Worm (Caenorhabditis elegans) whole organism, young adult: Measurements from ENCODE around the gene cpg-1.

Experiments used
- B0019.2 ChIP-seq: fragments of 200-800 bp; sonication (Bioruptor generic); conservative IDR thresholded peaks from 2 replicates; pipeline ENCODE4 v1.3.6; 2022; ENCODE audit warnings: missing genetic modification reagents, missing genetic modification characterization, missing compliant biosample characterization
- B0035.1 ChIP-seq: sonication (generic microtip); optimal IDR thresholded peaks from 2 replicates; lab custom pipeline; 2016; ENCODE audit warnings: missing genetic modification characterization, mild to moderate bottlenecking, missing compliant biosample characterization, missing genotype, missing genetic modification reagents
- B0336.3 ChIP-seq: fragments of 200-800 bp; sonication (Bioruptor generic); IDR thresholded peaks from 2 replicates; pipeline ENCODE4 v1.3.6; 2022; ENCODE audit warnings: missing genetic modification characterization, missing compliant biosample characterization
- F33H1.4 ChIP-seq: fragments of 200-800 bp; sonication (Bioruptor generic); IDR thresholded peaks from 2 replicates; pipeline ENCODE4 v1.3.6; 2022; ENCODE audit warnings: missing genetic modification reagents, missing genetic modification characterization, missing compliant biosample characterization
- K11D2.4 ChIP-seq: fragments of 200-800 bp; sonication (Bioruptor generic); IDR thresholded peaks from 2 replicates; pipeline ENCODE4 v1.3.6; 2022; ENCODE audit warnings: missing genetic modification reagents, missing genetic modification characterization, missing compliant biosample characterization
- Y53G8AR.9 ChIP-seq: fragments of 200-800 bp; sonication (Bioruptor generic); conservative IDR thresholded peaks from 2 replicates; pipeline ENCODE4 v1.3.6; 2022; ENCODE audit warnings: missing genetic modification reagents, missing genetic modification characterization, missing compliant biosample characterization
- Y56A3A.18 ChIP-seq: fragments of 200-800 bp; sonication (Bioruptor generic); IDR thresholded peaks from 2 replicates; pipeline ENCODE4 v1.3.6; 2022; ENCODE audit warnings: missing genetic modification reagents, missing genetic modification characterization, missing compliant biosample characterization
- Y67H2A.10 ChIP-seq: fragments of 200-800 bp; sonication (Bioruptor generic); conservative IDR thresholded peaks from 2 replicates; pipeline ENCODE4 v1.3.6; 2022; ENCODE audit warnings: missing genetic modification reagents, missing genetic modification characterization, missing compliant biosample characterization
- Y79H2A.3 ChIP-seq: fragments of 200-800 bp; sonication (Bioruptor generic); conservative IDR thresholded peaks from 2 replicates; pipeline ENCODE4 v1.3.6; 2022; ENCODE audit warnings: missing genetic modification reagents, missing genetic modification characterization, missing compliant biosample characterization
- Y95B8A.8 ChIP-seq: fragments of 200-800 bp; sonication (Bioruptor generic); IDR thresholded peaks from 2 replicates; pipeline ENCODE4 v1.3.6; 2022; ENCODE audit warnings: missing genetic modification reagents, missing genetic modification characterization, missing compliant biosample characterization
- ZK185.1 ChIP-seq: sonication (generic microtip); optimal IDR thresholded peaks from 2 replicates; lab custom pipeline; 2016; ENCODE audit warnings: mild to moderate bottlenecking, missing genetic modification characterization, missing compliant biosample characterization; ENCODE audit not compliant: poor library complexity, severe bottlenecking
- akir-1 ChIP-seq: fragments of 200-800 bp; sonication (Bioruptor generic); optimal IDR thresholded peaks from 2 replicates; lab custom pipeline; 2018; ENCODE audit warnings: mild to moderate bottlenecking, missing genetic modification characterization, moderate library complexity, missing compliant biosample characterization
- ama-1 ChIP-seq, 3 experiments: fragments of 150-350 bp in 1 of 3; sonication (generic microtip) in 2 of 3; optimal IDR thresholded peaks; 2 replicates each; lab custom pipeline; 2014 to 2018; ENCODE audit warnings: missing biosample characterization in 2 of 3, missing genetic modification characterization in 2 of 3, missing genetic modification reagents in 2 of 3
- aptf-2 ChIP-seq: fragments of 200-800 bp; sonication (Bioruptor generic); conservative IDR thresholded peaks from 2 replicates; pipeline ENCODE4 v1.3.6; 2022; ENCODE audit warnings: missing genetic modification reagents, missing genetic modification characterization, missing compliant biosample characterization
- aptf-3 ChIP-seq: fragments of 200-800 bp; sonication (Bioruptor generic); IDR thresholded peaks from 2 replicates; pipeline ENCODE4 v1.3.6; 2022; ENCODE audit warnings: missing genetic modification characterization, missing compliant biosample characterization
- athp-1 ChIP-seq: sonication (generic microtip); optimal IDR thresholded peaks from 2 replicates; lab custom pipeline; 2017; ENCODE audit warnings: mild to moderate bottlenecking, missing genetic modification characterization, missing compliant biosample characterization
- attf-3 ChIP-seq: fragments of 200-800 bp; sonication (Bioruptor generic); conservative IDR thresholded peaks from 2 replicates; pipeline ENCODE4 v1.3.6; 2022; ENCODE audit warnings: missing genetic modification reagents, missing genetic modification characterization, missing compliant biosample characterization
- bed-1 ChIP-seq: fragments of 200-800 bp; sonication (Bioruptor generic); IDR thresholded peaks from 2 replicates; pipeline ENCODE4 v1.3.6; 2022; ENCODE audit warnings: missing genetic modification reagents, missing genetic modification characterization, missing compliant biosample characterization
- bed-2 ChIP-seq: fragments of 200-800 bp; sonication (Bioruptor generic); IDR thresholded peaks from 2 replicates; pipeline ENCODE4 v1.3.6; 2022; ENCODE audit warnings: missing genetic modification reagents, missing genetic modification characterization, missing compliant biosample characterization
- cebp-2 ChIP-seq: fragments of 200-800 bp; sonication (Bioruptor generic); IDR thresholded peaks from 2 replicates; pipeline ENCODE4 v1.3.6; 2022; ENCODE audit warnings: missing genetic modification characterization, missing compliant biosample characterization
- ceh-27 ChIP-seq: fragments of 200-800 bp; sonication (Bioruptor generic); optimal IDR thresholded peaks from 2 replicates; lab custom pipeline; 2018; ENCODE audit warnings: mild to moderate bottlenecking, missing genetic modification characterization, moderate library complexity, missing compliant biosample characterization
- ceh-40 ChIP-seq: fragments of 200-800 bp; sonication (Bioruptor generic); IDR thresholded peaks from 2 replicates; pipeline ENCODE4 v1.3.6; 2022; ENCODE audit warnings: missing genetic modification characterization, missing compliant biosample characterization
- egl-18 ChIP-seq: fragments of 200-800 bp; sonication (Bioruptor generic); IDR thresholded peaks from 2 replicates; pipeline ENCODE4 v1.3.6; 2022; ENCODE audit warnings: missing genetic modification reagents, missing genetic modification characterization, missing compliant biosample characterization
- egrh-3 ChIP-seq: fragments of 200-800 bp; sonication (Bioruptor generic); IDR thresholded peaks from 2 replicates; pipeline ENCODE4 v1.3.6; 2022; ENCODE audit warnings: missing genetic modification reagents, missing genetic modification characterization, missing compliant biosample characterization
- ekl-4 ChIP-seq: fragments of 200-800 bp; sonication (Bioruptor generic); IDR thresholded peaks from 2 replicates; pipeline ENCODE4 v1.3.6; 2022; ENCODE audit warnings: missing genetic modification reagents, missing genetic modification characterization, missing compliant biosample characterization
- ets-4 ChIP-seq: fragments of 200-800 bp; sonication (Bioruptor generic); optimal IDR thresholded peaks from 2 replicates; lab custom pipeline; 2018; ENCODE audit warnings: mild to moderate bottlenecking, missing genetic modification characterization, missing compliant biosample characterization
- let-526 ChIP-seq: fragments of 200-800 bp; sonication (Bioruptor generic); IDR thresholded peaks from 2 replicates; pipeline ENCODE4 v1.3.6; 2022; ENCODE audit warnings: missing genetic modification reagents, missing genetic modification characterization, missing compliant biosample characterization
- let-607 ChIP-seq, 2 experiments: fragments of 200-800 bp in 1 of 2; sonication (Bioruptor generic) in 1 of 2; sonication (generic microtip) in 1 of 2; optimal IDR thresholded peaks; 2 replicates each; lab custom pipeline; 2016 to 2018; ENCODE audit warnings: mild to moderate bottlenecking in 2 of 2, missing compliant biosample characterization in 2 of 2, missing genetic modification characterization in 2 of 2, moderate library complexity in 2 of 2, missing genotype in 1 of 2
- lin-54 ChIP-seq: fragments of 200-800 bp; sonication (Bioruptor generic); optimal IDR thresholded peaks from 2 replicates; lab custom pipeline; 2018; ENCODE audit warnings: mild to moderate bottlenecking, missing genetic modification characterization, missing compliant biosample characterization
- lsl-1 ChIP-seq: fragments of 200-800 bp; sonication (Bioruptor generic); optimal IDR thresholded peaks from 2 replicates; lab custom pipeline; 2018; ENCODE audit warnings: mild to moderate bottlenecking, missing genetic modification characterization, moderate library complexity, missing compliant biosample characterization
- lsy-27 ChIP-seq: sonication (generic microtip); optimal IDR thresholded peaks from 2 replicates; lab custom pipeline; 2017; ENCODE audit warnings: missing genetic modification characterization, mild to moderate bottlenecking, missing compliant biosample characterization, antibody characterized with exemption, missing genotype, borderline replicate concordance; ENCODE audit not compliant: insufficient read depth
- mel-28 ChIP-seq: sonication (generic microtip); optimal IDR thresholded peaks from 2 replicates; lab custom pipeline; 2016; ENCODE audit warnings: borderline replicate concordance, mild to moderate bottlenecking, missing genetic modification characterization, missing compliant biosample characterization
- mxl-1 ChIP-seq: sonication (generic microtip); optimal IDR thresholded peaks from 2 replicates; lab custom pipeline; 2016; ENCODE audit warnings: missing genetic modification characterization, missing compliant biosample characterization
- nfya-1 ChIP-seq: sonication (generic microtip); optimal IDR thresholded peaks from 2 replicates; lab custom pipeline; 2017; ENCODE audit warnings: antibody characterized with exemption, missing compliant biosample characterization, missing genetic modification characterization, borderline replicate concordance; ENCODE audit not compliant: insufficient read depth
- nhr-120 ChIP-seq: fragments of 200-800 bp; sonication (Bioruptor generic); IDR thresholded peaks from 2 replicates; pipeline ENCODE4 v1.3.6; 2022; ENCODE audit warnings: missing genetic modification characterization, missing compliant biosample characterization
- nhr-179 ChIP-seq: sonication (generic microtip); optimal IDR thresholded peaks from 2 replicates; lab custom pipeline; 2016; ENCODE audit warnings: mild to moderate bottlenecking, missing genetic modification characterization, missing compliant biosample characterization
- nhr-80 ChIP-seq: sonication (generic microtip); optimal IDR thresholded peaks from 2 replicates; lab custom pipeline; 2016; ENCODE audit warnings: missing genetic modification characterization, missing compliant biosample characterization
- pha-4 ChIP-seq: fragments of 150-350 bp; sonication (generic microtip); optimal IDR thresholded peaks from 2 replicates; lab custom pipeline; 2014; ENCODE audit warnings: missing biosample characterization, missing genetic modification reagents, missing genetic modification characterization
- sdz-38 ChIP-seq: sonication (generic microtip); optimal IDR thresholded peaks from 2 replicates; lab custom pipeline; 2016; ENCODE audit warnings: missing genotype, missing genetic modification characterization, missing compliant biosample characterization
- sea-2 ChIP-seq: fragments of 200-800 bp; sonication (Bioruptor generic); IDR thresholded peaks from 2 replicates; pipeline ENCODE4 v1.3.6; 2022; ENCODE audit warnings: missing genetic modification characterization, missing compliant biosample characterization
- somi-1 ChIP-seq: fragments of 200-800 bp; sonication (Bioruptor generic); optimal IDR thresholded peaks from 2 replicates; lab custom pipeline; 2018; ENCODE audit warnings: mild to moderate bottlenecking, missing genetic modification characterization, missing compliant biosample characterization
- zfh-2 ChIP-seq: fragments of 200-800 bp; sonication (Bioruptor generic); conservative IDR thresholded peaks from 2 replicates; pipeline ENCODE4 v1.3.6; 2022; ENCODE audit warnings: missing genetic modification reagents, missing genetic modification characterization, missing compliant biosample characterization
- zim-3 ChIP-seq: sonication (generic microtip); optimal IDR thresholded peaks from 2 replicates; lab custom pipeline; 2017; ENCODE audit warnings: mild to moderate bottlenecking, missing genetic modification characterization, moderate library complexity, missing compliant biosample characterization
- ztf-18 ChIP-seq: sonication (generic microtip); optimal IDR thresholded peaks from 2 replicates; lab custom pipeline; 2016; ENCODE audit warnings: missing genotype, mild to moderate bottlenecking, missing genetic modification characterization, missing compliant biosample characterization
- ztf-6 ChIP-seq: fragments of 200-800 bp; sonication (Bioruptor generic); IDR thresholded peaks from 2 replicates; pipeline ENCODE4 v1.3.6; 2022; ENCODE audit warnings: missing genetic modification reagents, missing genetic modification characterization, missing compliant biosample characterization

Gene cpg-1

DNA sequence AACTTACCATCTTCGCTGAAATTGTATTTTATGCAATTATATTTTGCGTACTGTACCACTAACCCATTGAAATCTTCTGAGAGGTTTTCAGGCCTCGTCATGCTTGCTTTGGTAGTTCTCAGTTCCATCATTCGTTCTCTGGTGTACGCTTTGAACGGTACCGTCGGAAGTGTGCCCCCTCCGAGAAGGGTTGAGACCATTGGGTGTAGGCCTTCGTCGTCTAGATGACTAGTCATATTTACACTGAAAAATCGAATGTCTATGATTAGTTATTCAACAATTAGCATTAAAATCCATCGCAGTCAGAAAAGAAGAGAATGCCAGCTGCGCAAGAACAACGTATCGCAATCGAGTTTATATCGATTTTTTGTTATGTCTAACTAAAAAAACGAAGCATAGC lies 14.3 kb upstream of the cpg-1 start, which contains the start of gene ifet-1:
Gene ifet-1 (minus strand): TSS at position 243 of the 400 bp plus-strand sequence.
- TF ChIP-seq F33H1.4 (GFP tag; lab: Robert Waterston, UW): no peak
- TF ChIP-seq Y56A3A.18 (GFP tag; lab: Robert Waterston, UW): peak; percentile 59; the same call in 1 of the 2 replicates

DNA sequence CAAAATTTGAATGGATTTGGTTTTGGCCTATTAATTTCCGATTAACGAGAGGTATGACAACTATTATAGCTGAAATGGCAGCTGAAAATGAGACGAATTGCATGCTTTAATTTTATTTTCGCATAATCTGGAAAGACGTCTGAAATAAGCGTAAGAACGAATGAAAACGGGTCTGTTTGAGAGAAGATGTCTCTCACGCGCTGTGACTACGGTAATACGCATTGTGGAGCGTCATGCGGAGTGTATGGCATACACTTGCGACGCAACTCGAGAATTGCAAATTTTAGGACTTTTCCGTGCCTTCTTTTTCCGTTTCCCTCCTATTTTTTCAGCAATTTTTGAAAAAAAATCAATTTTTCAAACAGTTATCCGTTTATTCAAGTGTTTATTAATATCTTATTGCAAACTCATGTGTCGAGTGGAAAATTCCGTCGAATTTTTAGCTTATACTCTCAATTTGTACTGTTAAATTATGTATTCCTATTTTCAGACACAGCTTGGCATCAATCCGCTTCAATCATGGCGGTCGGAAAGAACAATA lies 13.7 kb upstream of the cpg-1 start, which contains the start of gene rps-1:
Gene rps-1 (plus strand): TSS at position 491 of the 541 bp plus-strand sequence.
- TF ChIP-seq somi-1 (GFP tag; lab: Kevin White, UChicago): peak; percentile 94
- peak; percentile 90; the same call in 1 of the 2 replicates for TF ChIP-seq cebp-2 (GFP tag; lab: Robert Waterston, UW)
- no peak for TF ChIP-seq mel-28 (tag; lab: Kevin White, UChicago)
- peak; percentile 98 for TF ChIP-seq K11D2.4 (GFP tag; lab: Robert Waterston, UW)
- TF ChIP-seq aptf-2 (GFP tag; lab: Robert Waterston, UW): no peak
- peak; percentile 95 for TF ChIP-seq let-526 (GFP tag; lab: Robert Waterston, UW)
- peak; percentile 97 for TF ChIP-seq lin-54 (GFP tag; lab: Kevin White, UChicago)
- TF ChIP-seq lsl-1 (GFP tag; lab: Kevin White, UChicago): peak; percentile 98
- peak; percentile 65; the same call in 1 of the 2 replicates for TF ChIP-seq Y79H2A.3 (GFP tag; lab: Robert Waterston, UW)
- peak; percentile 77 for TF ChIP-seq lsy-27 (tag; lab: Kevin White, UChicago)
- peak; percentile 90 for TF ChIP-seq egl-18 (GFP tag; lab: Robert Waterston, UW)
- no peak for TF ChIP-seq sdz-38 (tag; lab: Kevin White, UChicago)
- peak; percentile 49 for TF ChIP-seq ets-4
- TF ChIP-seq nhr-80 (tag; lab: Kevin White, UChicago): peak; percentile 95
- peak; percentile 89 for TF ChIP-seq ztf-18 (tag; lab: Kevin White, UChicago)
- no peak for TF ChIP-seq nfya-1
- TF ChIP-seq zfh-2: peak; percentile 78; the same call in 1 of the 2 replicates
- TF ChIP-seq let-607 (tag; optimal IDR thresholded peaks at IDR 0.05; lab: Kevin White, UChicago): peak; percentile 90 to 95
- TF ChIP-seq attf-3 (GFP tag; lab: Robert Waterston, UW): peak; percentile 81
- peak; percentile 99 for TF ChIP-seq Y53G8AR.9
- TF ChIP-seq pha-4: peak; percentile 94
- TF ChIP-seq bed-1 (GFP tag; lab: Robert Waterston, UW): no peak
- peak; percentile 85 for TF ChIP-seq Y67H2A.10 (GFP tag; lab: Robert Waterston, UW)
- peak; percentile 96 for TF ChIP-seq B0336.3 (GFP tag; lab: Robert Waterston, UW)
- peak; percentile 77 for TF ChIP-seq B0019.2 (GFP tag; lab: Robert Waterston, UW)
- TF ChIP-seq B0035.1 (tag; lab: Kevin White, UChicago): peak; percentile 87
- TF ChIP-seq sea-2 (GFP tag; lab: Robert Waterston, UW): peak; percentile 78; the same call in 1 of the 2 replicates
- TF ChIP-seq Y95B8A.8 (GFP tag; lab: Robert Waterston, UW): peak; percentile 93
- peak; percentile 72; the same call in 1 of the 2 replicates for TF ChIP-seq aptf-3 (GFP tag; lab: Robert Waterston, UW)
- peak; percentile 90 for TF ChIP-seq athp-1 (tag; lab: Kevin White, UChicago)
- no peak for TF ChIP-seq nhr-179 (tag; lab: Kevin White, UChicago)
- TF ChIP-seq ekl-4: peak; percentile 97
- peak; percentile 68; the same call in 1 of the 2 replicates for TF ChIP-seq bed-2 (GFP tag; lab: Robert Waterston, UW)
- peak; percentile 81 for TF ChIP-seq akir-1 (GFP tag; lab: Kevin White, UChicago)
- peak; percentile 38; the same call in 1 of the 2 replicates for TF ChIP-seq egrh-3 (GFP tag; lab: Robert Waterston, UW)
- peak; percentile 92 for TF ChIP-seq ztf-6
- peak; percentile 43; the same call in 1 of the 2 replicates for TF ChIP-seq ceh-40 (GFP tag; lab: Robert Waterston, UW)
- TF ChIP-seq ZK185.1: peak; percentile 98
- peak; percentile 99 for TF ChIP-seq ceh-27 (GFP tag; lab: Kevin White, UChicago)
- no peak for TF ChIP-seq nhr-120 (GFP tag; lab: Robert Waterston, UW)
- peak; percentile 53 for TF ChIP-seq ama-1 (optimal IDR thresholded peaks at IDR 0.05; lab: Kevin White, UChicago)
- peak in 1 of 2 experiments; percentile 58 for TF ChIP-seq ama-1 (GFP tag; optimal IDR thresholded peaks at IDR 0.05; lab: Kevin White, UChicago)
- no peak for TF ChIP-seq mxl-1 (tag; lab: Kevin White, UChicago)
- peak; percentile 74 for TF ChIP-seq zim-3 (tag; lab: Kevin White, UChicago)
